Fruit fly (Drosophila melanogaster): ENCODE data around the gene Reps.

The Reps gene

DNA sequence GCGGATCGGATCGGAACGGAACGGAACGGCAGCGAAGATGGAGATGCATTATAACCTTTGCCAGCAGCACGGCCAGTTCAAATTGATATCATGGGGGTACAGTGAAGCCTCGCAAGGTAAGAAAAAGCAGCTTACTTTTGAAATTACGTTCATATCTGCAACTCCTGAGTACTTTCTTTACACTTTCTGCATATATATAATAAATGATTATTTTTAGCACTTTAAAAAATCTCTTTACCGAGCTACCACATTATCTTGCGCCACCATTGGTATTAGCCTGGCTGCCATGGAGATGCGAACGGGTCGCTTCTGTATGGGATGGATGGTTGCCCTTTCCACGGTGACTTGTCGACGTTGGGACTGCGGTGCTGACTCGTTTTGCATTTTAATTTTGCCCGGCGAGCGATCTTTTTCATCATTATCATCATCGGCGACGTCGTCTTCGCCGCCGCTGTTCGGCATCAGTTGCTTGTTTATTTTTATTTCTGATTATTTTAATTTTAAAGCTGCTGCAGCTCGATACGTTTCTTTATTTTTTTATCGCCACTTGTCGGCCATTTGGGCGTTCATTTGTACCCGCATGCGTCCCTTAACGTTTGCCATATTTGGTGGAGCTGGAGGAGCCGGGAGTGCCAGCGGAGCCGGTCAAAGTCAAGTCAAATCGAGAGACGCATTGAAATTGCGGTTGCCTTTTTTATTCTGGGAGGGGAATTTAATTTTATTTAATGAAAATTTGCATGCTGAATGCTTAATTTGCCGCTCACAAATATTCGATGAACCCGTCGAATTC is 53.2 kb downstream of the Reps start (continued):
- TF ChIP-seq CG17568 (GFP tag; optimal IDR thresholded peaks at IDR 0.05) = no peak
- peak; percentile 13 for TF ChIP-seq sens (GFP tag)
- TF ChIP-seq CG10654 (GFP tag; optimal IDR thresholded peaks at IDR 0.05) = no peak
- peak; percentile 56; the same call in 2 of the 3 replicates for TF ChIP-seq dysf (GFP tag; IDR thresholded peaks at IDR 0.05)
- peak; percentile 52 for TF ChIP-seq Ada2b (GFP tag; IDR thresholded peaks at IDR 0.05)
- peak; percentile 12 for TF ChIP-seq phol (tag; optimal IDR thresholded peaks at IDR 0.05)
- TF ChIP-seq bsh (GFP tag; optimal IDR thresholded peaks at IDR 0.05) = peak in 1 of 2 experiments; percentile 29
- TF ChIP-seq zfh1 (GFP tag; IDR thresholded peaks at IDR 0.05) = 0 out of 3 replicates have a peak, but pooled peaks have one; percentile 22
- peak; percentile 55; the same call in 1 of the 3 replicates for TF ChIP-seq ci (GFP tag; IDR thresholded peaks at IDR 0.05)
- TF ChIP-seq tgo (GFP tag; IDR thresholded peaks at IDR 0.05) = 0 out of 3 replicates have a peak, but pooled peaks have one; percentile 26
- no peak for TF ChIP-seq tap (tag; optimal IDR thresholded peaks at IDR 0.05)
- TF ChIP-seq CG32772 (GFP tag; IDR thresholded peaks at IDR 0.05) = peak; percentile 34; the same call in 1 of the 2 replicates
- no peak for TF ChIP-seq nerfin-1 (tag; optimal IDR thresholded peaks at IDR 0.05)
- no peak for TF ChIP-seq CG4707 (GFP tag; optimal IDR thresholded peaks at IDR 0.05)
- TF ChIP-seq unpg (GFP tag; optimal IDR thresholded peaks at IDR 0.05) = peak; percentile 28
- no peak for TF ChIP-seq Mes4 (GFP tag; optimal IDR thresholded peaks at IDR 0.05)

DNA sequence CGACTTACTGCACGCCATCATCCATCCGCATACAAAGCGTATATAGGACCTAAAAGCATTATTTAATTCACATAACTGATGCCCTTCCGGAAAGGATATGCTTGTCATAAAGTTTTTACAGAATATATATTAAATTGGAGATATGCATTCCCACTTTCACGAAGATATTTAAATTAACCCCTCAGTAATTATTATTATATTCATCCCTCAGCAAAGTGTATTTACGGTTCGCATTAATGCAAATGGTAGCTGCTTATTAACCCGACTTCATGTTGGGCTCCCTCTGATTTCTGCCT is 54.0 kb downstream of the Reps start:
- peak; percentile 26; the same call in 1 of the 2 replicates for TF ChIP-seq Drgx (GFP tag; IDR thresholded peaks at IDR 0.05)
- TF ChIP-seq fd64A (GFP tag; optimal IDR thresholded peaks at IDR 0.05) = no peak
- no peak for TF ChIP-seq scrt (GFP tag; optimal IDR thresholded peaks at IDR 0.05)
- TF ChIP-seq wek (GFP tag; optimal IDR thresholded peaks at IDR 0.05) = no peak
- no peak for TF ChIP-seq CG15696 (tag; optimal IDR thresholded peaks at IDR 0.05)
- no peak for TF ChIP-seq Tbp (GFP tag; optimal IDR thresholded peaks at IDR 0.05)
- no peak for TF ChIP-seq cato (GFP tag; optimal IDR thresholded peaks at IDR 0.05; ENCODE audit: borderline replicate concordance)

- no peak for TF ChIP-seq NC2β (GFP tag; optimal IDR thresholded peaks at IDR 0.05)
- peak; percentile 13 for TF ChIP-seq Ets65A (GFP tag)
- no peak for TF ChIP-seq Optix (GFP tag; IDR thresholded peaks at IDR 0.05)
- TF ChIP-seq CG7372 (GFP tag; IDR thresholded peaks at IDR 0.05) = no peak
- TF ChIP-seq so (GFP tag; IDR thresholded peaks at IDR 0.05) = no peak
- TF ChIP-seq CG4707 (GFP tag; optimal IDR thresholded peaks at IDR 0.05) = no peak
- TF ChIP-seq ci (GFP tag; IDR thresholded peaks at IDR 0.05) = no peak
- TF ChIP-seq Drgx (GFP tag; IDR thresholded peaks at IDR 0.05) = no peak
- no peak for TF ChIP-seq Aef1 (GFP tag; IDR thresholded peaks at IDR 0.05)
- TF ChIP-seq nerfin-2 (GFP tag; IDR thresholded peaks at IDR 0.05; ENCODE audit: partially characterized antibody) = 0 out of 2 replicates have a peak, but pooled peaks have one; percentile 10
- no peak for TF ChIP-seq sob (GFP tag; IDR thresholded peaks at IDR 0.05)
- no peak for TF ChIP-seq gfzf (GFP tag; optimal IDR thresholded peaks at IDR 0.05)
- no peak for TF ChIP-seq CG11696 (GFP tag; IDR thresholded peaks at IDR 0.05)
- no peak for TF ChIP-seq gsb (GFP tag; IDR thresholded peaks at IDR 0.05)
- TF ChIP-seq CG13775 (GFP tag; optimal IDR thresholded peaks at IDR 0.05) = no peak
- TF ChIP-seq CG9797 (GFP tag; optimal IDR thresholded peaks at IDR 0.05) = no peak
- TF ChIP-seq Hsf (GFP tag; optimal IDR thresholded peaks at IDR 0.05) = no peak
- TF ChIP-seq CG7357 (GFP tag; IDR thresholded peaks at IDR 0.05) = 0 out of 3 replicates have a peak, but pooled peaks have one; percentile 18
- TF ChIP-seq CG12299 (tag; optimal IDR thresholded peaks at IDR 0.05) = no peak
- no peak for TF ChIP-seq tin (GFP tag; optimal IDR thresholded peaks at IDR 0.05)
- TF ChIP-seq CG7745 (tag; optimal IDR thresholded peaks at IDR 0.05) = no peak
- no peak for TF ChIP-seq CG6765 (GFP tag; optimal IDR thresholded peaks at IDR 0.05)
- TF ChIP-seq ro (GFP tag; IDR thresholded peaks at IDR 0.05) = no peak
- TF ChIP-seq klu (GFP tag; IDR thresholded peaks at IDR 0.05) = 0 out of 2 replicates have a peak, but pooled peaks have one; percentile 17
- TF ChIP-seq CG11723 (GFP tag; optimal IDR thresholded peaks at IDR 0.05) = no peak
- 0 out of 3 replicates have a peak, but pooled peaks have one; percentile 37 for TF ChIP-seq CG11456 (GFP tag; IDR thresholded peaks at IDR 0.05)
These were observed 54.6 kb downstream of the Reps start for dm6 chr2L:11051644-11052492.

All from whole organism, embryonic.